Worm (Caenorhabditis elegans) whole organism, L1 larva: ENCODE results near the gene Y37E11AL.1.
A peak's percentile ranks its signal among the peaks of the same experiment; 100 is the strongest.

Experiments used
- C04F5.9 ChIP-seq: sonication (generic microtip); optimal IDR thresholded peaks from 2 replicates; lab custom pipeline; 2016; ENCODE audit warnings: missing genetic modification characterization, missing compliant biosample characterization
- C16A3.4 ChIP-seq: fragments of 150-350 bp; optimal IDR thresholded peaks from 2 replicates; lab custom pipeline; 2014; ENCODE audit warnings: missing biosample characterization, missing genetic modification characterization
- blmp-1 ChIP-seq: fragments of 150-350 bp; optimal IDR thresholded peaks from 2 replicates; lab custom pipeline; 2014; ENCODE audit warnings: missing biosample characterization, missing genetic modification characterization
- ceh-63 ChIP-seq: fragments of 200-800 bp; sonication (Bioruptor generic); optimal IDR thresholded peaks from 2 replicates; lab custom pipeline; 2018; ENCODE audit warnings: mild to moderate bottlenecking, missing genetic modification characterization, missing compliant biosample characterization
- ceh-8 ChIP-seq: fragments of 200-800 bp; sonication (Bioruptor generic); optimal IDR thresholded peaks from 2 replicates; lab custom pipeline; 2018; ENCODE audit warnings: mild to moderate bottlenecking, missing genetic modification characterization, moderate library complexity, missing compliant biosample characterization
- ceh-82 ChIP-seq, 3 experiments: fragments of 150-350 bp in 1 of 3; sonication (generic microtip) in 2 of 3; optimal IDR thresholded peaks; 2 replicates each; lab custom pipeline; 2014 to 2017; ENCODE audit warnings: missing biosample characterization in 3 of 3, missing genetic modification characterization in 3 of 3
- dpl-1 ChIP-seq, 3 experiments: fragments of 150-350 bp in 2 of 3; sonication (generic microtip) in 1 of 3; optimal IDR thresholded peaks; 2 replicates each; lab custom pipeline; 2014 to 2017; ENCODE audit warnings: missing biosample characterization in 3 of 3, missing genetic modification characterization in 3 of 3, missing genetic modification reagents in 3 of 3
- dsc-1 ChIP-seq: sonication (generic microtip); optimal IDR thresholded peaks from 2 replicates; lab custom pipeline; 2016; ENCODE audit warnings: mild to moderate bottlenecking, missing genetic modification characterization, missing compliant biosample characterization
- efl-1 ChIP-seq, 4 experiments: fragments of 150-350 bp; optimal IDR thresholded peaks in 3 of 4; peaks in 1 of 4; 1 replicate in 1 of 4; 2 replicates in 3 of 4; lab custom pipeline; 2014; ENCODE audit warnings: missing biosample characterization in 2 of 4, missing genetic modification characterization in 2 of 4, missing genetic modification reagents in 2 of 4
- ets-5 ChIP-seq: fragments of 200-800 bp; sonication (Bioruptor generic); IDR thresholded peaks from 2 replicates; pipeline ENCODE4 v1.3.6; 2022; ENCODE audit warnings: missing genetic modification characterization, missing compliant biosample characterization
- fkh-10 ChIP-seq: sonication (generic microtip); optimal IDR thresholded peaks from 2 replicates; lab custom pipeline; 2017; ENCODE audit warnings: missing biosample characterization, missing genetic modification reagents, missing genetic modification characterization
- hlh-4 ChIP-seq: sonication (generic microtip); optimal IDR thresholded peaks from 2 replicates; lab custom pipeline; 2016; ENCODE audit warnings: mild to moderate bottlenecking, missing genetic modification characterization, missing compliant biosample characterization
- hpl-2 ChIP-seq: fragments of 150-350 bp; optimal IDR thresholded peaks from 2 replicates; lab custom pipeline; 2014; ENCODE audit warnings: missing biosample characterization, missing genetic modification reagents, missing genetic modification characterization
- irx-1 ChIP-seq: sonication (generic microtip); optimal IDR thresholded peaks from 2 replicates; lab custom pipeline; 2016; ENCODE audit warnings: missing genetic modification characterization, missing compliant biosample characterization
- lin-39 ChIP-seq: fragments of 150-350 bp; optimal IDR thresholded peaks from 2 replicates; lab custom pipeline; 2014; ENCODE audit warnings: missing biosample characterization, missing genetic modification reagents, missing genetic modification characterization
- lsy-2 ChIP-seq, 2 experiments: fragments of 150-350 bp; optimal IDR thresholded peaks; 2 replicates each; lab custom pipeline; 2014; ENCODE audit warnings: missing biosample characterization in 2 of 2, missing genetic modification characterization in 2 of 2
- mep-1 ChIP-seq: fragments of 150-350 bp; optimal IDR thresholded peaks from 2 replicates; lab custom pipeline; 2014; ENCODE audit warnings: missing biosample characterization, missing genetic modification characterization
- nhr-28 ChIP-seq: fragments of 150-350 bp; optimal IDR thresholded peaks from 2 replicates; lab custom pipeline; 2014; ENCODE audit warnings: missing biosample characterization, missing genetic modification characterization
- nhr-77 ChIP-seq: fragments of 150-350 bp; optimal IDR thresholded peaks from 2 replicates; lab custom pipeline; 2014; ENCODE audit warnings: missing biosample characterization, missing genetic modification characterization
- nhr-84 ChIP-seq: sonication (generic microtip); optimal IDR thresholded peaks from 2 replicates; lab custom pipeline; 2017; ENCODE audit warnings: missing biosample characterization, missing genetic modification characterization
- nhr-85 ChIP-seq: sonication (generic microtip); peaks from one replicate; lab custom pipeline; 2016; ENCODE audit warnings: missing genetic modification characterization, inconsistent platforms, missing compliant biosample characterization
- pax-3 ChIP-seq: fragments of 200-800 bp; sonication (Bioruptor generic); optimal IDR thresholded peaks from 2 replicates; lab custom pipeline; 2018; ENCODE audit warnings: mild to moderate bottlenecking, missing genetic modification characterization, moderate library complexity, missing compliant biosample characterization
- snu-23 ChIP-seq: sonication (generic microtip); optimal IDR thresholded peaks from 2 replicates; lab custom pipeline; 2016; ENCODE audit warnings: missing genetic modification characterization, missing compliant biosample characterization
- swsn-7 ChIP-seq: sonication (generic microtip); optimal IDR thresholded peaks from 2 replicates; lab custom pipeline; 2016; ENCODE audit warnings: missing genetic modification characterization, missing compliant biosample characterization
- tlp-1 ChIP-seq: fragments of 150-350 bp; optimal IDR thresholded peaks from 2 replicates; lab custom pipeline; 2014; ENCODE audit warnings: missing biosample characterization, missing genetic modification characterization
- unc-98 ChIP-seq: fragments of 200-800 bp; sonication (Bioruptor generic); IDR thresholded peaks from 2 replicates; pipeline ENCODE4 v1.3.6; 2022; ENCODE audit warnings: missing genetic modification characterization, missing compliant biosample characterization
- zag-1 ChIP-seq: fragments of 150-350 bp; optimal IDR thresholded peaks from 2 replicates; lab custom pipeline; 2014; ENCODE audit warnings: missing biosample characterization, missing genetic modification characterization
- zip-4 ChIP-seq: fragments of 200-800 bp; sonication (Bioruptor generic); optimal IDR thresholded peaks from 2 replicates; lab custom pipeline; 2018; ENCODE audit warnings: mild to moderate bottlenecking, missing genetic modification characterization, moderate library complexity, missing compliant biosample characterization

The Y37E11AL.1 gene

ce11 chrIV:3755921-3756320, 46.6 kb downstream of the Y37E11AL.1 start, which contains the start of gene best-20:
Gene best-20 (plus strand): TSS chrIV:3756221.
- no peak for TF ChIP-seq nhr-28 (tag; lab: Kevin White, UChicago)
- TF ChIP-seq pax-3 (tag; lab: Kevin White, UChicago): no peak
- no peak for TF ChIP-seq blmp-1 (tag; lab: Kevin White, UChicago)
- no peak for TF ChIP-seq irx-1 (tag; lab: Kevin White, UChicago)
- TF ChIP-seq ceh-82 (tag; optimal IDR thresholded peaks at IDR 0.05; lab: Kevin White, UChicago): no peak
- no peak for TF ChIP-seq swsn-7 (tag; lab: Kevin White, UChicago)
- no peak for TF ChIP-seq tlp-1 (tag; lab: Kevin White, UChicago)
- no peak for TF ChIP-seq efl-1 (optimal IDR thresholded peaks at IDR 0.05; lab: Kevin White, UChicago)
- TF ChIP-seq efl-1 (GFP tag; optimal IDR thresholded peaks at IDR 0.05 in 1 of 2; lab: Kevin White, UChicago): no peak
- TF ChIP-seq C16A3.4 (tag; lab: Kevin White, UChicago): no peak
- TF ChIP-seq nhr-84 (tag; lab: Kevin White, UChicago): no peak
- TF ChIP-seq hpl-2: no peak
- TF ChIP-seq mep-1 (tag; lab: Kevin White, UChicago): no peak
- no peak for TF ChIP-seq zip-4 (GFP tag; lab: Kevin White, UChicago)
- TF ChIP-seq ceh-8 (GFP tag; lab: Kevin White, UChicago): no peak
- no peak for TF ChIP-seq C04F5.9 (tag; lab: Kevin White, UChicago)
- TF ChIP-seq dpl-1 (GFP tag; optimal IDR thresholded peaks at IDR 0.05; lab: Kevin White, UChicago): no peak
- no peak for TF ChIP-seq snu-23
- no peak for TF ChIP-seq nhr-77 (tag; lab: Kevin White, UChicago)
- no peak for TF ChIP-seq lsy-2 (tag; optimal IDR thresholded peaks at IDR 0.05; lab: Kevin White, UChicago)
- no peak for TF ChIP-seq nhr-85 (tag; lab: Kevin White, UChicago)

ce11 chrIV:3759823-3760222, 50.5 kb downstream of the Y37E11AL.1 start:
- no peak for TF ChIP-seq ets-5 (GFP tag; lab: Robert Waterston, UW)
- no peak for TF ChIP-seq nhr-84 (tag; lab: Kevin White, UChicago)
- no peak for TF ChIP-seq fkh-10 (GFP tag; lab: Kevin White, UChicago)
- no peak for TF ChIP-seq lin-39 (tag; lab: Kevin White, UChicago)
- TF ChIP-seq hlh-4: no peak
- TF ChIP-seq zip-4 (GFP tag; lab: Kevin White, UChicago): no peak
- no peak for TF ChIP-seq nhr-85 (tag; lab: Kevin White, UChicago)
- no peak for TF ChIP-seq ceh-63 (GFP tag; lab: Kevin White, UChicago)
- no peak for TF ChIP-seq hpl-2
- TF ChIP-seq nhr-28 (tag; lab: Kevin White, UChicago): no peak
- no peak for TF ChIP-seq zag-1 (tag; lab: Kevin White, UChicago)
- TF ChIP-seq, all 84 proteins: peak for 0

- peak; percentile 1 for TF ChIP-seq dsc-1
- TF ChIP-seq unc-98 (GFP tag; lab: Robert Waterston, UW): no peak
- TF ChIP-seq ceh-8 (GFP tag; lab: Kevin White, UChicago): peak; percentile 54
- TF ChIP-seq, all 84 proteins: peak for 2
Observed at ce11 chrIV:3764012-3764549, 54.8 kb downstream of the Y37E11AL.1 start.
